Worm (Caenorhabditis elegans) whole organism, L4 larva: ENCODE results near the gene smc-4.

ENCODE experiments used
- gei-8 ChIP-seq: fragments of 200-800 bp; sonication (Bioruptor generic); optimal IDR thresholded peaks from 2 replicates; lab custom pipeline; 2018; ENCODE audit warnings: mild to moderate bottlenecking, missing genetic modification characterization, missing compliant biosample characterization
- nhr-237 ChIP-seq: sonication (generic microtip); optimal IDR thresholded peaks from 2 replicates; lab custom pipeline; 2017; ENCODE audit warnings: missing biosample characterization, missing genetic modification characterization
- nhr-6 ChIP-seq: fragments of 150-350 bp; optimal IDR thresholded peaks from 2 replicates; lab custom pipeline; 2014; ENCODE audit warnings: missing biosample characterization, missing genetic modification characterization
- unc-62 ChIP-seq, 3 experiments: fragments of 150-350 bp in 1 of 3; sonication (generic microtip); optimal IDR thresholded peaks in 2 of 3; peaks in 1 of 3; 1 replicate in 1 of 3; 2 replicates in 2 of 3; lab custom pipeline; 2014 to 2017; ENCODE audit warnings: missing biosample characterization in 3 of 3, missing genetic modification characterization in 3 of 3, missing genetic modification reagents in 3 of 3, missing genotype in 1 of 3

- TF ChIP-seq unc-62 (GFP tag; optimal IDR thresholded peaks at IDR 0.05 in 1 of 2; lab: Kevin White, UChicago): no peak
- no peak for TF ChIP-seq unc-62 (tag; optimal IDR thresholded peaks at IDR 0.05; lab: Kevin White, UChicago)
- peak; percentile 22 for TF ChIP-seq nhr-6 (tag; lab: Kevin White, UChicago)
- TF ChIP-seq nhr-237: no peak
- no peak for TF ChIP-seq gei-8 (GFP tag; lab: Kevin White, UChicago)
These were observed 8.9 kb upstream of the smc-4 start, which contains the start of the genes sel-5 and wdr-48 for ce11 chrIII:4578385-4578903.
